Fruit fly (Drosophila melanogaster): ENCODE measurements around the gene Sgs4.

DNA sequence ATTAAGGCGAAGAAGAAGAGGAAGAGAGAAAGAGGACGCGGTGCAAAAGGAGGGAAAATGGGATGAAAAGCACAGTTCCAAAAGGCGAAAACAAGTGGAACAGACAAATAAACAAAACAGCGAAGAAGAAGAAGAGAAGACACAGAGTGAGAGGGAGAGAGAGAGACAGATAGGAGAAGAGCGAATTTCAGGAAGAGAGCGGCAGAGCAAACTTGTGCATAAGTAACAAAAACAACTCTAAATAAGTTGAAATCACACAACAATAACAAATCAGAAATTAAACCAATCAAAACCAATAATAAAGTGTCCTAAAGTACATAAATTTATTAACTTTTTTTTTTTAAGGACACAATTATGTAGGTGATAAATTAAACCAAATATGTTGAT, 45.6 kb downstream of the Sgs4 start:
- TF ChIP-seq crc (GFP tag; optimal IDR thresholded peaks at IDR 0.05), result no peak
- TF ChIP-seq HLH4C (GFP tag; IDR thresholded peaks at IDR 0.05; ENCODE audit: partially characterized antibody), result no peak
- TF ChIP-seq CG6254 (GFP tag; optimal IDR thresholded peaks at IDR 0.05), result no peak
- TF ChIP-seq MBD-R2 (GFP tag; IDR thresholded peaks at IDR 0.05), result no peak
- no peak for TF ChIP-seq MESR4 (GFP tag; optimal IDR thresholded peaks at IDR 0.05)
- no peak for TF ChIP-seq HLH3B (GFP tag; IDR thresholded peaks at IDR 0.05)
- no peak for TF ChIP-seq Pdp1 (GFP tag; optimal IDR thresholded peaks at IDR 0.05)
- no peak for TF ChIP-seq CG11723 (GFP tag; optimal IDR thresholded peaks at IDR 0.05)
- TF ChIP-seq CG2712 (tag; optimal IDR thresholded peaks at IDR 0.05), result no peak
- TF ChIP-seq Ptx1 (GFP tag; IDR thresholded peaks at IDR 0.05), result no peak
- no peak for TF ChIP-seq Hr51 (GFP tag; optimal IDR thresholded peaks at IDR 0.05)

All from whole organism, embryonic.